Fruit fly (Drosophila melanogaster) whole organism, wandering third instar larva: ENCODE results near the gene neo.

Source experiments
- Abd-B ChIP-seq: fragments of >200 bp; optimal IDR thresholded peaks from 2 replicates; lab custom pipeline; 2017; ENCODE audit warnings: missing biosample characterization, missing genetic modification characterization
- CG32264 ChIP-seq: fragments of 200-800 bp; sonication (Bioruptor generic); optimal IDR thresholded peaks from 2 replicates; lab custom pipeline; 2016; ENCODE audit warnings: missing biosample characterization, missing genetic modification characterization
- Hr78 ChIP-seq: fragments of >200 bp; optimal IDR thresholded peaks from 2 replicates; lab custom pipeline; 2017; ENCODE audit warnings: missing biosample characterization, missing genetic modification characterization
- Jra ChIP-seq: sonication (Bioruptor generic); optimal IDR thresholded peaks from 2 replicates; lab custom pipeline; 2016; ENCODE audit warnings: missing biosample characterization, missing genetic modification characterization
- N ChIP-seq: fragments of >200 bp; optimal IDR thresholded peaks from 2 replicates; lab custom pipeline; 2018; ENCODE audit warnings: missing biosample characterization, missing external identifiers, missing genetic modification characterization
- OdsH ChIP-seq: fragments of 200-800 bp; sonication (Bioruptor generic); optimal IDR thresholded peaks from 2 replicates; lab custom pipeline; 2016; ENCODE audit warnings: missing biosample characterization, mild to moderate bottlenecking, missing genetic modification characterization
- tai ChIP-seq: sonication (Bioruptor generic); optimal IDR thresholded peaks from 2 replicates; lab custom pipeline; 2016; ENCODE audit warnings: missing biosample characterization, missing genetic modification characterization

dm6 chr3R:29785242-29785641 is 33.7 kb upstream of the neo start:
- TF ChIP-seq Jra (GFP tag; lab: Kevin White, UChicago): no peak
- TF ChIP-seq CG32264 (GFP tag; lab: Kevin White, UChicago): no peak
- TF ChIP-seq tai (GFP tag; lab: Kevin White, UChicago): no peak
- TF ChIP-seq OdsH (GFP tag; lab: Kevin White, UChicago): no peak
- no peak for TF ChIP-seq N
- TF ChIP-seq Hr78 (GFP tag; lab: Kevin White, UChicago): no peak
- TF ChIP-seq Abd-B (GFP tag; lab: Kevin White, UChicago): no peak
